Fruit fly (Drosophila melanogaster): Measurements from ENCODE around the gene Nf-YC.

DNA sequence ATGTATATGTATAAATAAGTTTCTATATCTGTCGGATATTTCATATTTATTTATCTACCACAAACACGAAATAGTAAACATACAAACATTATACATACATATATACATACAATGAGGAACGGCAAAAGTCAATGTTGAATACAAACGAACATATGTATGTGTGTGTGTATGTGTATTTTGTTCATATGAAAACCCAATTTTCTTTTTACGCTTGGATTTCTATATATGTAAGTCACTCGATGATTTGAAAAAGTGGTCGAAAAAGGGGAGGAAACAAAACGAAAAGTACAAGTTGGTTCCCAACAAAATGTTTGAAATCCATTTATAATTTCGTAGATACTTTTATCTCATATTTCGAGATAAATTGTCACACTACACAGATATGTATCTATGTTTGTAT lies 36.5 kb upstream of the Nf-YC start:
- TF ChIP-seq CG8478 (optimal IDR thresholded peaks at IDR 0.05) (no peak), CTCF (optimal IDR thresholded peaks at IDR 0.05) (no peak)
